Fruit fly (Drosophila melanogaster) S2 (cell line): ENCODE measurements around the gene hop.

Experiments used
- CG8478 ChIP-seq: fragments of >200 bp; optimal IDR thresholded peaks from 2 replicates; lab custom pipeline; 2018
- CTCF ChIP-seq, 2 experiments: fragments of >200 bp; optimal IDR thresholded peaks; 2 replicates each; lab custom pipeline; 2018

DNA sequence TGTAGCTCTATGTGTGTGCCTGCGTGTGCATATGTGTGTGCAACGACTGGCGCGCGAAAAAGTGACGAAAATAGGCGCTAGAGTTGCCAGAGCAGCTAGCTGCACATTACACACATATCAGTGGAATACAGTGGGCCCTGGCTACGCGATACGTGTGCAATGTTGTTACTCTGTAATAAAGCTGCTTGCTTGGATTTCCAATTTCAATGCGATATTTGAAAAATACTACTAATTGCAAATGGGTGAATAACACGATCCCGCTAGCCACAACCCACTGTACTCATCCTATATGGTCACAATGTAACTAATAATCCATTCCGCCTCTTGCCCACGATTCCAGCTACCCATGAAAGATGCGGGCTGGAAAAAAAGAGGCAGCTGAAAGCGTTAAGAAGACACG is 16.5 kb downstream of the hop start:
- TF ChIP-seq CTCF (optimal IDR thresholded peaks at IDR 0.05; lab: Kevin White, UChicago): no peak
- no peak for TF ChIP-seq CG8478 (lab: Kevin White, UChicago)
